Worm (Caenorhabditis elegans): ENCODE measurements around the gene wdr-5.1.

ce11 chrIII:3738331-3738730 lies 33.2 kb downstream of the wdr-5.1 start:
- TF ChIP-seq tab-1 (GFP tag; IDR thresholded peaks at IDR 0.05), result no peak
- TF ChIP-seq flt-1 (GFP tag; IDR thresholded peaks at IDR 0.05), result no peak
- no peak for TF ChIP-seq ztf-29 (GFP tag; IDR thresholded peaks at IDR 0.05)
- TF ChIP-seq klf-2 (GFP tag; conservative IDR thresholded peaks at IDR 0.05), result no peak
- no peak for TF ChIP-seq cog-1 (tag; optimal IDR thresholded peaks at IDR 0.05)
- no peak for TF ChIP-seq T22C8.4 (GFP tag; IDR thresholded peaks at IDR 0.05)
- no peak for TF ChIP-seq ztf-23 (GFP tag; IDR thresholded peaks at IDR 0.05)
- TF ChIP-seq med-1 (GFP tag; optimal IDR thresholded peaks at IDR 0.05; ENCODE audit: insufficient read depth), result no peak

Measured in whole organism, midembryonic.